Worm (Caenorhabditis elegans): ENCODE measurements around the gene str-236.
"Not testable (repeated sequence)": the region's sequence is repeated elsewhere in the genome, so short reads cannot be mapped to it uniquely, and the experiment has no call there.

Gene str-236

ce11 chrV:1572585-1572984 lies 44.7 kb upstream of the str-236 start:
- TF ChIP-seq hlh-30 (tag; optimal IDR thresholded peaks at IDR 0.05; ENCODE audit: insufficient read depth) (peak; percentile 5), fax-1 (tag; optimal IDR thresholded peaks at IDR 0.05) (no peak), ref-2 (tag; optimal IDR thresholded peaks at IDR 0.05) (peak; percentile 17)

- TF ChIP-seq ama-1 (optimal IDR thresholded peaks at IDR 0.05) (no peak), tbx-2 (tag; optimal IDR thresholded peaks at IDR 0.05) (peak; percentile 37), ztf-16 (tag; optimal IDR thresholded peaks at IDR 0.05) (no peak), unc-55 (GFP tag; optimal IDR thresholded peaks at IDR 0.05) (peak; percentile 66), ceh-31 (tag; optimal IDR thresholded peaks at IDR 0.05) (peak; percentile 36), ref-2 (tag; optimal IDR thresholded peaks at IDR 0.05) (peak; percentile 75)
These were observed 42.8 kb upstream of the str-236 start for ce11 chrV:1570679-1571078.

- TF ChIP-seq ceh-48 (tag; optimal IDR thresholded peaks at IDR 0.05) (no peak), nfya-1 (tag; optimal IDR thresholded peaks at IDR 0.05) (peak; percentile 73), ama-1 (optimal IDR thresholded peaks at IDR 0.05) (peak; percentile 19), hlh-13 (GFP tag; optimal IDR thresholded peaks at IDR 0.05) (no peak)
These were observed 42.0 kb upstream of the str-236 start for ce11 chrV:1569750-1570419.

DNA sequence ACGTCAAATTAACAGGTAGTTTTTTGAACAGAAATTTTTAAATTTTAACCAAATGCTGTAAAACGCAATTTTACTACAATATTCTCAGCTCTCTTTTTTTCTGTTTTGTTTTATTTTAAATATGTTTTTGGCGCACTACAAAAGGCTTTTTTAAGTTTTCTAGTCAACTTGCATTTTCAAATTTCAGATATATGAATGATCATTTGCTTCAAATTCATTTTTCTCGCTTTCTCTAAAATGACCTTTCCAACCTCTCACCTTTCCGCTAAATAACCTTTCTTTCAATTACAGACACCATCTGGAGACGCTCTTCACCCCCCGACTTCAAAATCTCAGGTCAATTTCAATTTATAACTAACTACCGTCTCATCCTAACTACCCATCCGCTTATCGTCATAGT lies 38.9 kb upstream of the str-236 start, which contains the start of gene cdc-25.2:
Gene cdc-25.2 (plus strand): TSS at position 301 of the 400 bp plus-strand sequence.
- TF ChIP-seq dve-1 (tag; optimal IDR thresholded peaks at IDR 0.05) (no peak), madf-2 (tag; optimal IDR thresholded peaks at IDR 0.05) (no peak), F13H6.1 (tag; optimal IDR thresholded peaks at IDR 0.05) (no peak), hlh-15 (tag; optimal IDR thresholded peaks at IDR 0.05) (no peak)

DNA sequence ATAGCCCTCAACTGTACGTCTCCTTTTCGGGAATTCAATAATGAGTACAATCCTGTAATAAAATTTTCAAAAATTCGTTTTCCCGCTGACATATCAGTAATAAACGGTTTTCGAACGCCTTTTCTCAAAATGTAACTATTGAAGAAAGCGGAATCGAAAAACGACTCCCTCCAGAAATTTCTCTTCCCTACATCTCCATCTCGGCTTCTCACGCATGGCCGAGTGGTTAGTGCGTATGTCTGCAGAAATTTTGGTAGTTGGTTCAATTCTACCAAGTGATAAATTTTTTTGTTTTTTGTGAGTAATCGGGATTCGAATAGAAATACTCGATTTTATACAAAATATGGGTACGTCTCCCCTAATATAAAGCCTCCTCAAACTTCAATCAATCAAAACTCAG lies 33.3 kb upstream of the str-236 start:
- TF ChIP-seq sox-2 (GFP tag; IDR thresholded peaks at IDR 0.05), result peak; percentile 39
- peak; percentile 88 for TF ChIP-seq ceh-45 (GFP tag; IDR thresholded peaks at IDR 0.05)
- peak; percentile 72 for TF ChIP-seq unc-3 (GFP tag; conservative IDR thresholded peaks at IDR 0.05)
- TF ChIP-seq unc-3 (tag; optimal IDR thresholded peaks at IDR 0.05), result not testable (repeated sequence)

DNA sequence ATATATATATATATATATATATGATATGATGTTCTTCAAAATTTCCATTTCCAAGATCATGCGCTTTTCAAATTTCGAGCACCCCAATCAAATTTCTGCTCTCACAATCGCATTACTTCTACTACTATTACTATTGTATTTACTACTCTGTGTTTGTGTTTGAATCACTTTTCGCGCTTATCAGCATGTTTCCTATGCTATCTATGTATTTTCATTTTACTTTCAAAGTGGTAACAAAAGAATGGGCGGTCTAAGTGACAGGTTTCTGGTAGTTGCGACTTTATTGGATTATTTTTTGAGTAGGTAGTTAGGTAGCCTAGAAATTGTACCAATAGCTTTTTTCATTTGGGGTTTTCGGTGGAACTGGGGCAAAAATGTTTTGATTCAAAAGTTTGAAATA lies 30.2 kb upstream of the str-236 start:
- TF ChIP-seq ref-2 (tag; optimal IDR thresholded peaks at IDR 0.05) (no peak), T23F11.4 (GFP tag; optimal IDR thresholded peaks at IDR 0.05) (no peak), ceh-45 (GFP tag; IDR thresholded peaks at IDR 0.05) (no peak), hlh-6 (tag; optimal IDR thresholded peaks at IDR 0.05) (no peak), ceh-6 (GFP tag; optimal IDR thresholded peaks at IDR 0.05) (no peak), dmd-4 (tag; optimal IDR thresholded peaks at IDR 0.05; ENCODE audit: borderline replicate concordance) (no peak), che-1 (tag; optimal IDR thresholded peaks at IDR 0.05) (no peak), ahr-1 (tag; optimal IDR thresholded peaks at IDR 0.05) (no peak), ceh-2 (tag; optimal IDR thresholded peaks at IDR 0.05) (no peak), ttx-3 (tag; optimal IDR thresholded peaks at IDR 0.05) (no peak), ets-4 (tag; optimal IDR thresholded peaks at IDR 0.05) (no peak), C38D4.7 (GFP tag; optimal IDR thresholded peaks at IDR 0.05) (no peak), C08G9.2 (tag; optimal IDR thresholded peaks at IDR 0.05) (no peak), Y22D7AL.16 (tag; optimal IDR thresholded peaks at IDR 0.05) (no peak), lin-11 (tag; optimal IDR thresholded peaks at IDR 0.05) (no peak), unc-55 (GFP tag; optimal IDR thresholded peaks at IDR 0.05) (no peak), pha-2 (tag; optimal IDR thresholded peaks at IDR 0.05) (no peak), ceh-19 (GFP tag; optimal IDR thresholded peaks at IDR 0.05) (no peak), hlh-15 (tag; optimal IDR thresholded peaks at IDR 0.05) (no peak)

Measured in whole organism, late embryonic.